1 fruit fly cellular context compared by ENCODE assay signal in the genomic region with DNA sequence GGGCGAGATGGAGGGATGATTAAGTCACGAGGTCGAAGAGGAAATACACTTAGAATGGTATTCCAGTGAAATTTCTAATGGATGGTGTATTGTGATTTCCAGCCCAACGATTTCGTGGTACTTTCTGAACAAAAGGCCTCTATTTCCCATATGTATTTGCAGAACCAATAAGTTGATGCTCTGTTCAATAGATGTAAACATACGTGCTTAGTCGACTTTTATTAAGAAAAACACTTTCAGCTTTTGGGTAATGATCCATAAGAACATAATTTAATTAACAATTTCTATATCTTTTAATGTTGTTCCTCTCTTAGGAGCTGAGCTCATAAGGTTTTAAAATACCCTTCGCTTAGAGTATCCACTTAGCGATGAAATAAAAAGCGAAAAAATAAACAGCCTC.
TF ChIP-seq lines count a peak whose summit lies in the region.

No protein-coding gene starts in this region.

TF ChIP-seq in whole organism, prepupa, 60 proteins besides CTCF, POLR2A, EP300 and RAD21 (continued from another document):
- TF ChIP-seq lz (GFP tag; optimal IDR thresholded peaks at IDR 0.05; lab: Kevin White, UChicago) (peak; percentile 45), CG11294 (GFP tag; IDR thresholded peaks at IDR 0.05; lab: Robert Waterston, UW) (no peak), CG9139 (GFP tag; optimal IDR thresholded peaks at IDR 0.05; lab: Kevin White, UChicago) (peak; percentile 8), CG6808 (GFP tag; optimal IDR thresholded peaks at IDR 0.05; lab: Kevin White, UChicago) (peak; percentile 6), dac (GFP tag; optimal IDR thresholded peaks at IDR 0.05; lab: Kevin White, UChicago) (no peak), Eip75B (GFP tag; optimal IDR thresholded peaks at IDR 0.05; lab: Kevin White, UChicago) (no peak), svp (GFP tag; lab: Kevin White, UChicago) (peak; percentile 83), CG6163 (GFP tag; IDR thresholded peaks at IDR 0.05; lab: Robert Waterston, UW) (no peak), acj6 (GFP tag; optimal IDR thresholded peaks at IDR 0.05; lab: Kevin White, UChicago) (peak; percentile 38), esn (GFP tag; optimal IDR thresholded peaks at IDR 0.05; lab: Kevin White, UChicago) (peak; percentile 59), CG6792 (GFP tag; optimal IDR thresholded peaks at IDR 0.05; lab: Kevin White, UChicago) (peak; percentile 49), Blimp-1 (GFP tag; optimal IDR thresholded peaks at IDR 0.05; lab: Kevin White, UChicago) (no peak), CG10669 (GFP tag; optimal IDR thresholded peaks at IDR 0.05; lab: Kevin White, UChicago) (peak; percentile 20), CG8119 (GFP tag; IDR thresholded peaks at IDR 0.05; lab: Robert Waterston, UW) (no peak), pdm3 (GFP tag; optimal IDR thresholded peaks at IDR 0.05; lab: Kevin White, UChicago) (peak; percentile 35)
